Fruit fly (Drosophila melanogaster) whole organism, embryonic: ENCODE results near the gene CG34107.

ENCODE experiments used
- Atf-2 ChIP-seq: fragments of 200-800 bp; sonication (Bioruptor generic); optimal IDR thresholded peaks from 2 replicates; lab custom pipeline; 2016; ENCODE audit warnings: missing biosample characterization, missing genetic modification characterization
- BEAF-32 ChIP-seq: fragments of 200-800 bp; sonication (Bioruptor generic); optimal IDR thresholded peaks from 3 replicates; lab custom pipeline; 2017; ENCODE audit warnings: missing biosample characterization, missing genetic modification characterization, mild to moderate bottlenecking, moderate library complexity, missing genetic modification reagents
- CG10147 ChIP-seq: fragments of 200-800 bp; sonication (Bioruptor generic); optimal IDR thresholded peaks from 2 replicates; lab custom pipeline; 2019; ENCODE audit warnings: missing biosample characterization, mild to moderate bottlenecking, missing genetic modification characterization, moderate library complexity
- CG10979 ChIP-seq: fragments of 200-800 bp; sonication (Bioruptor generic); optimal IDR thresholded peaks from 2 replicates; lab custom pipeline; 2018; ENCODE audit warnings: missing biosample characterization, mild to moderate bottlenecking, missing genetic modification characterization, moderate library complexity
- CG11398 ChIP-seq: fragments of 200-800 bp; sonication (Bioruptor generic); optimal IDR thresholded peaks from 2 replicates; lab custom pipeline; 2016; ENCODE audit warnings: missing biosample characterization, missing genetic modification characterization
- CG12391 ChIP-seq: fragments of 200-800 bp; sonication (Bioruptor generic); optimal IDR thresholded peaks from 3 replicates; lab custom pipeline; 2018; ENCODE audit warnings: missing biosample characterization, mild to moderate bottlenecking, missing genetic modification characterization, moderate library complexity
- CG12942 ChIP-seq: fragments of 200-800 bp; sonication (Bioruptor generic); optimal IDR thresholded peaks from 3 replicates; lab custom pipeline; 2016; ENCODE audit warnings: missing biosample characterization, missing genetic modification characterization
- CG1529 ChIP-seq: fragments of 200-800 bp; sonication (Bioruptor generic); optimal IDR thresholded peaks from 3 replicates; lab custom pipeline; 2018; ENCODE audit warnings: missing biosample characterization, missing genetic modification characterization
- CG15514 ChIP-seq: fragments of 200-800 bp; sonication (Bioruptor generic); optimal IDR thresholded peaks from 3 replicates; lab custom pipeline; 2017; ENCODE audit warnings: missing biosample characterization, missing genetic modification characterization, mild to moderate bottlenecking, moderate library complexity, missing genetic modification reagents
- CG1602 ChIP-seq: fragments of 200-800 bp; sonication (Bioruptor generic); optimal IDR thresholded peaks from 3 replicates; lab custom pipeline; 2016; ENCODE audit warnings: missing biosample characterization, missing genetic modification characterization
- CG16815 ChIP-seq: fragments of 200-800 bp; sonication (Bioruptor generic); optimal IDR thresholded peaks from 3 replicates; lab custom pipeline; 2017; ENCODE audit warnings: missing biosample characterization, mild to moderate bottlenecking, missing genetic modification characterization
- CG17361 ChIP-seq: fragments of 200-800 bp; sonication (Bioruptor generic); IDR thresholded peaks from 3 replicates; pipeline ENCODE4 v1.3.6; 2022; ENCODE audit warnings: missing biosample characterization, missing genetic modification characterization
- CG17568 ChIP-seq: fragments of 200-800 bp; sonication (Bioruptor generic); optimal IDR thresholded peaks from 2 replicates; lab custom pipeline; 2018; ENCODE audit warnings: missing biosample characterization, mild to moderate bottlenecking, missing genetic modification characterization, moderate library complexity
- CG17802 ChIP-seq: fragments of 200-800 bp; sonication (Bioruptor generic); optimal IDR thresholded peaks from 2 replicates; lab custom pipeline; 2018; ENCODE audit warnings: missing biosample characterization, mild to moderate bottlenecking, missing genetic modification characterization, moderate library complexity
- CG18476 ChIP-seq: fragments of 200-800 bp; sonication (Bioruptor generic); optimal IDR thresholded peaks from 2 replicates; lab custom pipeline; 2016; ENCODE audit warnings: missing biosample characterization, mild to moderate bottlenecking, missing genetic modification characterization
- CG18764 ChIP-seq: fragments of 200-800 bp; sonication (Bioruptor generic); optimal IDR thresholded peaks from 3 replicates; lab custom pipeline; 2016; ENCODE audit warnings: missing biosample characterization, missing genetic modification characterization
- CG2116 ChIP-seq: fragments of 200-800 bp; sonication (Bioruptor generic); optimal IDR thresholded peaks from 3 replicates; lab custom pipeline; 2018; ENCODE audit warnings: missing biosample characterization, mild to moderate bottlenecking, missing genetic modification characterization
- CG42726 ChIP-seq: fragments of 200-800 bp; sonication (Bioruptor generic); IDR thresholded peaks from 2 replicates; pipeline ENCODE4 v1.3.6; 2022; ENCODE audit warnings: missing biosample characterization, missing genetic modification characterization; ENCODE audit not compliant: partially characterized antibody
- CG4707 ChIP-seq: fragments of 200-800 bp; sonication (Bioruptor generic); optimal IDR thresholded peaks from 2 replicates; lab custom pipeline; 2018; ENCODE audit warnings: missing biosample characterization, mild to moderate bottlenecking, missing genetic modification characterization, moderate library complexity
- CG6683 ChIP-seq: fragments of 200-800 bp; sonication (Bioruptor generic); optimal IDR thresholded peaks from 2 replicates; lab custom pipeline; 2017; ENCODE audit warnings: missing biosample characterization, mild to moderate bottlenecking, missing genetic modification characterization, missing genetic modification reagents
- CG6813 ChIP-seq: fragments of 200-800 bp; sonication (Bioruptor generic); optimal IDR thresholded peaks from 2 replicates; lab custom pipeline; 2017; ENCODE audit warnings: missing biosample characterization, missing genetic modification characterization, mild to moderate bottlenecking, moderate library complexity, missing genetic modification reagents
- CG7372 ChIP-seq: fragments of 200-800 bp; sonication (Bioruptor generic); IDR thresholded peaks from 2 replicates; pipeline ENCODE4 v1.3.6; 2022; ENCODE audit warnings: missing biosample characterization, missing genetic modification characterization
- CG7556 ChIP-seq: fragments of 200-800 bp; sonication (Bioruptor generic); optimal IDR thresholded peaks from 2 replicates; lab custom pipeline; 2017; ENCODE audit warnings: missing biosample characterization, mild to moderate bottlenecking, missing genetic modification characterization
- Dip3 ChIP-seq: fragments of 200-800 bp; sonication (Bioruptor generic); optimal IDR thresholded peaks from 3 replicates; lab custom pipeline; 2016; ENCODE audit warnings: missing biosample characterization, missing genetic modification characterization
- Nf-YB ChIP-seq: fragments of 200-800 bp; sonication (Bioruptor generic); optimal IDR thresholded peaks from 3 replicates; lab custom pipeline; 2019; ENCODE audit warnings: missing biosample characterization, mild to moderate bottlenecking, missing genetic modification characterization, moderate library complexity
- Ptx1 ChIP-seq: fragments of 200-800 bp; sonication (Bioruptor generic); IDR thresholded peaks from 2 replicates; pipeline ENCODE4 v1.3.6; 2022; ENCODE audit warnings: missing biosample characterization, missing genetic modification characterization
- Six4 ChIP-seq: fragments of 200-800 bp; sonication (Bioruptor generic); optimal IDR thresholded peaks from 2 replicates; lab custom pipeline; 2016; ENCODE audit warnings: missing biosample characterization, missing genetic modification characterization
- Sry-β ChIP-seq: fragments of 200-800 bp; sonication (Bioruptor generic); optimal IDR thresholded peaks from 2 replicates; lab custom pipeline; 2018; ENCODE audit warnings: missing biosample characterization, mild to moderate bottlenecking, missing genetic modification characterization, moderate library complexity
- ci ChIP-seq: fragments of 200-800 bp; sonication (Bioruptor generic); IDR thresholded peaks from 3 replicates; pipeline ENCODE4 v1.3.6; 2022; ENCODE audit warnings: missing biosample characterization, missing genetic modification characterization
- cwo ChIP-seq: fragments of 200-800 bp; sonication (Bioruptor generic); optimal IDR thresholded peaks from 3 replicates; lab custom pipeline; 2017; ENCODE audit warnings: missing biosample characterization, missing genetic modification characterization, mild to moderate bottlenecking, moderate library complexity, missing genetic modification reagents
- da ChIP-seq: fragments of 200-800 bp; sonication (Bioruptor generic); optimal IDR thresholded peaks from 2 replicates; lab custom pipeline; 2016; ENCODE audit warnings: missing biosample characterization, missing genetic modification characterization
- fd3F ChIP-seq: fragments of 200-800 bp; sonication (Bioruptor generic); optimal IDR thresholded peaks from 2 replicates; lab custom pipeline; 2018; ENCODE audit warnings: missing biosample characterization, mild to moderate bottlenecking, missing genetic modification characterization, moderate library complexity
- fru ChIP-seq: fragments of >200 bp; optimal IDR thresholded peaks from 2 replicates; lab custom pipeline; 2017
- gsb ChIP-seq: fragments of 200-800 bp; sonication (Bioruptor generic); IDR thresholded peaks from 2 replicates; pipeline ENCODE4 v1.3.6; 2022; ENCODE audit warnings: missing biosample characterization, missing genetic modification characterization
- hkb ChIP-seq, 2 experiments: fragments of 200-800 bp in 1 of 2; fragments of >200 bp in 1 of 2; sonication (Bioruptor generic) in 1 of 2; IDR thresholded peaks in 1 of 2; optimal IDR thresholded peaks in 1 of 2; 2 replicates each; pipeline versions ENCODE4 v1.3.6 to Lab custom; 2017 to 2022; ENCODE audit warnings: missing biosample characterization in 1 of 2, missing genetic modification characterization in 1 of 2
- ind ChIP-seq: fragments of 200-800 bp; sonication (Bioruptor generic); optimal IDR thresholded peaks from 3 replicates; lab custom pipeline; 2016; ENCODE audit warnings: missing biosample characterization, missing genetic modification characterization
- lbe ChIP-seq: fragments of 200-800 bp; sonication (Bioruptor generic); optimal IDR thresholded peaks from 2 replicates; lab custom pipeline; 2016; ENCODE audit warnings: missing biosample characterization, mild to moderate bottlenecking, missing genetic modification characterization
- mirr ChIP-seq: fragments of 200-800 bp; sonication (Bioruptor generic); optimal IDR thresholded peaks from 3 replicates; lab custom pipeline; 2018; ENCODE audit warnings: missing biosample characterization, mild to moderate bottlenecking, missing genetic modification characterization
- nmo ChIP-seq: fragments of 200-800 bp; sonication (Bioruptor generic); optimal IDR thresholded peaks from 2 replicates; lab custom pipeline; 2018; ENCODE audit warnings: missing biosample characterization, mild to moderate bottlenecking, missing genetic modification characterization, moderate library complexity
- otp ChIP-seq: fragments of 200-800 bp; sonication (Bioruptor generic); IDR thresholded peaks from 3 replicates; pipeline ENCODE4, ENCODE4 v1.3.6; 2022; ENCODE audit warnings: missing biosample characterization, missing genetic modification characterization
- psq ChIP-seq: fragments of 200-800 bp; sonication (Bioruptor generic); optimal IDR thresholded peaks from 2 replicates; lab custom pipeline; 2017; ENCODE audit warnings: missing biosample characterization, missing genetic modification characterization
- pzg ChIP-seq: fragments of 200-800 bp; sonication (Bioruptor generic); optimal IDR thresholded peaks from 3 replicates; lab custom pipeline; 2018; ENCODE audit warnings: missing biosample characterization, mild to moderate bottlenecking, missing genetic modification characterization, moderate library complexity
- ro ChIP-seq: fragments of 200-800 bp; sonication (Bioruptor generic); IDR thresholded peaks from 2 replicates; pipeline ENCODE4 v1.3.6; 2022; ENCODE audit warnings: missing biosample characterization, missing genetic modification characterization
- scrt ChIP-seq: fragments of 200-800 bp; sonication (Bioruptor generic); optimal IDR thresholded peaks from 2 replicates; lab custom pipeline; 2018; ENCODE audit warnings: missing biosample characterization, mild to moderate bottlenecking, missing genetic modification characterization, moderate library complexity
- sens-2 ChIP-seq: fragments of 200-800 bp; sonication (Bioruptor generic); IDR thresholded peaks from 2 replicates; pipeline ENCODE4 v1.3.6; 2022; ENCODE audit warnings: missing biosample characterization, missing genetic modification characterization
- slp2 ChIP-seq: fragments of 200-800 bp; sonication (Bioruptor generic); optimal IDR thresholded peaks from 2 replicates; lab custom pipeline; 2016; ENCODE audit warnings: missing biosample characterization, missing genetic modification characterization
- unc-4 ChIP-seq: fragments of 200-800 bp; sonication (Bioruptor generic); IDR thresholded peaks from 2 replicates; pipeline ENCODE4 v1.3.6; 2022; ENCODE audit warnings: missing biosample characterization, missing genetic modification characterization; ENCODE audit not compliant: partially characterized antibody
- usp ChIP-seq: fragments of >200 bp; optimal IDR thresholded peaks from 2 replicates; lab custom pipeline; 2017; ENCODE audit warnings: missing biosample characterization, missing genetic modification characterization
- vfl ChIP-seq: fragments of 200-800 bp; sonication (Bioruptor generic); optimal IDR thresholded peaks from 2 replicates; lab custom pipeline; 2016; ENCODE audit warnings: missing biosample characterization, missing genetic modification characterization
- z ChIP-seq: fragments of 200-800 bp; sonication (Bioruptor generic); IDR thresholded peaks from 3 replicates; pipeline ENCODE4 v1.3.6; 2022; ENCODE audit warnings: missing biosample characterization, missing genetic modification characterization

The CG34107 gene

dm6 chr3R:10263972-10264536 lies 39.3 kb downstream of the CG34107 start, which contains the start of gene Nuak (continued):
- TF ChIP-seq CG4707 (peak; percentile 5), pzg (GFP tag; lab: Kevin White, UChicago) (peak; percentile 90), usp (GFP tag; lab: Kevin White, UChicago) (no peak), otp (GFP tag; lab: Robert Waterston, UW) (no peak), CG1529 (GFP tag; lab: Kevin White, UChicago) (peak; percentile 57), lbe (GFP tag; lab: Kevin White, UChicago) (peak; percentile 50), CG42726 (GFP tag; lab: Robert Waterston, UW) (no peak), CG10147 (GFP tag; lab: Kevin White, UChicago) (peak; percentile 82), unc-4 (GFP tag; lab: Robert Waterston, UW) (no peak), vfl (GFP tag; lab: Kevin White, UChicago) (peak; percentile 89), CG10979 (tag; lab: Kevin White, UChicago) (peak; percentile 70), CG12942 (GFP tag; lab: Kevin White, UChicago) (peak; percentile 87), Dip3 (GFP tag; lab: Kevin White, UChicago) (peak; percentile 95), slp2 (GFP tag; lab: Kevin White, UChicago) (peak; percentile 97), CG16815 (GFP tag; lab: Kevin White, UChicago) (peak; percentile 84), ind (GFP tag; lab: Kevin White, UChicago) (peak; percentile 95), scrt (GFP tag; lab: Kevin White, UChicago) (peak; percentile 41), CG1602 (GFP tag; lab: Kevin White, UChicago) (peak; percentile 84), CG6813 (GFP tag; lab: Kevin White, UChicago) (peak; percentile 32), Six4 (GFP tag; lab: Kevin White, UChicago) (peak; percentile 87), psq (GFP tag; lab: Kevin White, UChicago) (peak; percentile 65), CG17568 (peak; percentile 91), mirr (GFP tag; lab: Kevin White, UChicago) (peak; percentile 82), gsb (no peak), BEAF-32 (GFP tag; lab: Kevin White, UChicago) (peak; percentile 71), CG11398 (peak; percentile 72), Ptx1 (no peak), ro (no peak), CG17802 (peak; percentile 63), sens-2 (no peak), hkb (optimal IDR thresholded peaks at IDR 0.05; lab: Kevin White, UChicago) (peak; percentile 84), hkb (GFP tag; IDR thresholded peaks at IDR 0.05; lab: Robert Waterston, UW) (no peak), cwo (GFP tag; lab: Kevin White, UChicago) (peak; percentile 60), z (GFP tag; lab: Robert Waterston, UW) (no peak), CG12391 (peak; percentile 89), fru (lab: Kevin White, UChicago) (no peak), da (GFP tag; lab: Kevin White, UChicago) (peak; percentile 82), Atf-2 (peak; percentile 93), CG7556 (GFP tag; lab: Kevin White, UChicago) (peak; percentile 71), CG18476 (GFP tag; lab: Kevin White, UChicago) (peak; percentile 78), CG6683 (peak; percentile 56), CG2116 (peak; percentile 85), CG18764 (GFP tag; lab: Kevin White, UChicago) (peak; percentile 87), CG15514 (GFP tag; lab: Kevin White, UChicago) (peak; percentile 90), ci (GFP tag; lab: Robert Waterston, UW) (no peak), CG7372 (GFP tag; lab: Robert Waterston, UW) (no peak), Nf-YB (GFP tag; lab: Kevin White, UChicago) (peak; percentile 73), fd3F (GFP tag; lab: Kevin White, UChicago) (peak; percentile 83), Sry-β (GFP tag; lab: Kevin White, UChicago) (peak; percentile 31), CG17361 (GFP tag; lab: Robert Waterston, UW) (no peak), nmo (peak; percentile 98)
